Worm (Caenorhabditis elegans): ENCODE measurements around the gene F49A5.10.
A peak's percentile ranks its signal among the peaks of the same experiment; 100 is the strongest.

The F49A5.10 gene

ce11 chrV:16911934-16912333, 36.9 kb downstream of the F49A5.10 start, which contains the start of gene nhr-116:
nhr-116 (plus strand) TSS chrV:16912234.
- TF ChIP-seq athp-1 (tag; optimal IDR thresholded peaks at IDR 0.05) (no peak), F22D6.2 (tag; optimal IDR thresholded peaks at IDR 0.05) (no peak), Y53F4B.3 (GFP tag; IDR thresholded peaks at IDR 0.05) (no peak), sea-2 (GFP tag; IDR thresholded peaks at IDR 0.05) (no peak)

ce11 chrV:16916079-16916478, 41.0 kb downstream of the F49A5.10 start, which contains the start of gene F09C6.10:
F09C6.10 (minus strand) TSS chrV:16916179.
- TF ChIP-seq zfh-2 (GFP tag; conservative IDR thresholded peaks at IDR 0.05), result no peak
- no peak for TF ChIP-seq K11D2.4 (GFP tag; IDR thresholded peaks at IDR 0.05)
- TF ChIP-seq nhr-80 (tag; optimal IDR thresholded peaks at IDR 0.05), result no peak
- TF ChIP-seq dpl-1 (GFP tag; optimal IDR thresholded peaks at IDR 0.05), result no peak
- TF ChIP-seq aptf-3 (GFP tag; IDR thresholded peaks at IDR 0.05), result no peak
- no peak for TF ChIP-seq ztf-25 (GFP tag; IDR thresholded peaks at IDR 0.05)
- no peak for TF ChIP-seq hrde-1 (tag; optimal IDR thresholded peaks at IDR 0.05; ENCODE audit: borderline replicate concordance)
- TF ChIP-seq rcor-1 (GFP tag; IDR thresholded peaks at IDR 0.05), result no peak
- TF ChIP-seq lsl-1 (GFP tag; optimal IDR thresholded peaks at IDR 0.05), result no peak

- TF ChIP-seq lsl-1 (GFP tag; optimal IDR thresholded peaks at IDR 0.05) (peak; percentile 73), gei-17 (GFP tag; optimal IDR thresholded peaks at IDR 0.05) (no peak)
Observed at ce11 chrV:16918378-16918777, 43.3 kb downstream of the F49A5.10 start, which contains the start of the genes fbxa-206 and Y102A5C.2. fbxa-206 (minus strand) TSS chrV:16918478. Y102A5C.2 (plus strand) TSS chrV:16918731.

- TF ChIP-seq bed-1 (GFP tag; IDR thresholded peaks at IDR 0.05) (no peak), lsy-27 (tag; optimal IDR thresholded peaks at IDR 0.05; ENCODE audit: borderline replicate concordance, insufficient read depth) (no peak), unc-62 (GFP tag; optimal IDR thresholded peaks at IDR 0.05) (no peak), C06A6.2 (GFP tag; conservative IDR thresholded peaks at IDR 0.05) (no peak), B0336.3 (GFP tag; IDR thresholded peaks at IDR 0.05) (0 out of 2 replicates have a peak, but pooled peaks have one; percentile 45), ama-1 (optimal IDR thresholded peaks at IDR 0.05) (no peak), ama-1 (GFP tag; optimal IDR thresholded peaks at IDR 0.05) (no peak), madf-3 (GFP tag; IDR thresholded peaks at IDR 0.05) (no peak), rcor-1 (GFP tag; IDR thresholded peaks at IDR 0.05) (no peak), aptf-3 (GFP tag; IDR thresholded peaks at IDR 0.05) (no peak), ztf-25 (GFP tag; IDR thresholded peaks at IDR 0.05) (no peak), egl-18 (GFP tag; IDR thresholded peaks at IDR 0.05) (no peak), tlf-1 (GFP tag; optimal IDR thresholded peaks at IDR 0.05) (peak; percentile 28), ceh-40 (GFP tag; IDR thresholded peaks at IDR 0.05) (no peak), Y95B8A.8 (GFP tag; IDR thresholded peaks at IDR 0.05) (peak; percentile 64; the same call in 1 of the 2 replicates), ceh-58 (GFP tag; IDR thresholded peaks at IDR 0.05) (no peak), hlh-26 (GFP tag; conservative IDR thresholded peaks at IDR 0.05) (no peak), zim-3 (tag; optimal IDR thresholded peaks at IDR 0.05) (peak; percentile 9), rpc-1 (optimal IDR thresholded peaks at IDR 0.05) (no peak), rpc-1 (tag; optimal IDR thresholded peaks at IDR 0.05) (no peak), tbp1 (GFP tag; optimal IDR thresholded peaks at IDR 0.05) (peak; percentile 27), attf-6 (GFP tag; IDR thresholded peaks at IDR 0.05) (peak; percentile 89), hsf-1 (GFP tag; IDR thresholded peaks at IDR 0.05) (0 out of 2 replicates have a peak, but pooled peaks have one; percentile 42), F39B2.1 (GFP tag; IDR thresholded peaks at IDR 0.05) (0 out of 2 replicates have a peak, but pooled peaks have one; percentile 36), pbrm-1 (GFP tag; IDR thresholded peaks at IDR 0.05) (0 out of 2 replicates have a peak, but pooled peaks have one; percentile 12), B0019.2 (GFP tag; conservative IDR thresholded peaks at IDR 0.05) (no peak), somi-1 (GFP tag; optimal IDR thresholded peaks at IDR 0.05) (no peak), mxl-1 (tag; optimal IDR thresholded peaks at IDR 0.05) (peak; percentile 6), snpc-4 (GFP tag; optimal IDR thresholded peaks at IDR 0.05) (no peak), snpc-4 (tag; optimal IDR thresholded peaks at IDR 0.05) (peak in 2 of 4 experiments; percentile 7 to 50), fkh-3 (tag; optimal IDR thresholded peaks at IDR 0.05) (no peak), dox-1 (GFP tag; IDR thresholded peaks at IDR 0.05) (no peak), die-1 (tag; optimal IDR thresholded peaks at IDR 0.05) (peak; percentile 21), lsl-1 (GFP tag; optimal IDR thresholded peaks at IDR 0.05) (no peak)
Observed at ce11 chrV:16919675-16920074, 44.6 kb downstream of the F49A5.10 start.

Measured in whole organism, young adult.